Fruit fly (Drosophila melanogaster) whole organism, embryonic: ENCODE measurements around the gene Nthl1.
A peak's percentile ranks its signal among the peaks of the same experiment; 100 is the strongest.

Source experiments
- Atf-2 ChIP-seq: fragments of 200-800 bp; sonication (Bioruptor generic); optimal IDR thresholded peaks from 2 replicates; lab custom pipeline; 2016; ENCODE audit warnings: missing biosample characterization, missing genetic modification characterization
- Blimp-1 ChIP-seq: fragments of 200-800 bp; sonication (Bioruptor generic); optimal IDR thresholded peaks from 3 replicates; lab custom pipeline; 2018; ENCODE audit warnings: missing biosample characterization, missing genetic modification characterization, mild to moderate bottlenecking, moderate library complexity, missing genetic modification reagents
- CG11085 ChIP-seq: fragments of 200-800 bp; sonication (Bioruptor generic); IDR thresholded peaks from 2 replicates; pipeline ENCODE4 v1.3.6; 2022; ENCODE audit warnings: missing biosample characterization, missing genetic modification characterization
- CG11695 ChIP-seq: fragments of 200-800 bp; sonication (Bioruptor generic); IDR thresholded peaks from 3 replicates; pipeline ENCODE4 v1.3.6; 2022; ENCODE audit warnings: missing biosample characterization, missing genetic modification characterization
- CG13775 ChIP-seq: fragments of 200-800 bp; sonication (Bioruptor generic); optimal IDR thresholded peaks from 3 replicates; lab custom pipeline; 2017; ENCODE audit warnings: missing biosample characterization, mild to moderate bottlenecking, missing genetic modification characterization
- CG14710 ChIP-seq: fragments of 200-800 bp; sonication (Bioruptor generic); optimal IDR thresholded peaks from 3 replicates; lab custom pipeline; 2019; ENCODE audit warnings: missing biosample characterization, mild to moderate bottlenecking, missing genetic modification characterization, moderate library complexity
- CG15269 ChIP-seq: fragments of 200-800 bp; sonication (Bioruptor generic); optimal IDR thresholded peaks from 2 replicates; lab custom pipeline; 2018; ENCODE audit warnings: missing biosample characterization, mild to moderate bottlenecking, missing genetic modification characterization, moderate library complexity
- CG16779 ChIP-seq: fragments of 200-800 bp; sonication (Bioruptor generic); IDR thresholded peaks from 2 replicates; pipeline ENCODE4 v1.3.6; 2022; ENCODE audit warnings: missing biosample characterization, missing genetic modification characterization
- CG17328 ChIP-seq: fragments of 200-800 bp; sonication (Bioruptor generic); IDR thresholded peaks from 2 replicates; pipeline ENCODE4 v1.3.6; 2022; ENCODE audit warnings: missing biosample characterization, missing genetic modification characterization
- CG17359 ChIP-seq: fragments of 200-800 bp; sonication (Bioruptor generic); optimal IDR thresholded peaks from 3 replicates; lab custom pipeline; 2018; ENCODE audit warnings: missing biosample characterization, mild to moderate bottlenecking, missing genetic modification characterization, moderate library complexity
- CG1792 ChIP-seq: fragments of 200-800 bp; sonication (Bioruptor generic); optimal IDR thresholded peaks from 2 replicates; lab custom pipeline; 2016; ENCODE audit warnings: missing biosample characterization, missing genetic modification characterization
- CG18262 ChIP-seq: fragments of 200-800 bp; optimal IDR thresholded peaks from 3 replicates; lab custom pipeline; 2019; ENCODE audit warnings: missing biosample characterization, mild to moderate bottlenecking, missing genetic modification characterization, moderate library complexity
- CG2678 ChIP-seq: fragments of 200-800 bp; sonication (Bioruptor generic); optimal IDR thresholded peaks from 3 replicates; lab custom pipeline; 2019; ENCODE audit warnings: missing biosample characterization, mild to moderate bottlenecking, missing genetic modification characterization, moderate library complexity
- CG30403 ChIP-seq: fragments of 200-800 bp; sonication (Bioruptor generic); optimal IDR thresholded peaks from 3 replicates; lab custom pipeline; 2016; ENCODE audit warnings: missing biosample characterization, missing genetic modification characterization
- CG34422 ChIP-seq: fragments of 200-800 bp; sonication (Bioruptor generic); IDR thresholded peaks from 3 replicates; pipeline ENCODE4 v1.3.6; 2022; ENCODE audit warnings: missing biosample characterization, missing genetic modification characterization
- CG3726 ChIP-seq: fragments of 200-800 bp; sonication (Bioruptor generic); IDR thresholded peaks from 3 replicates; pipeline ENCODE4, ENCODE4 v1.3.6; 2022; ENCODE audit warnings: missing biosample characterization, missing genetic modification characterization
- CG4707 ChIP-seq: fragments of 200-800 bp; sonication (Bioruptor generic); optimal IDR thresholded peaks from 2 replicates; lab custom pipeline; 2018; ENCODE audit warnings: missing biosample characterization, mild to moderate bottlenecking, missing genetic modification characterization, moderate library complexity
- CG6689 ChIP-seq: fragments of 200-800 bp; sonication (Bioruptor generic); IDR thresholded peaks from 2 replicates; pipeline ENCODE4 v1.3.6; 2022; ENCODE audit warnings: missing biosample characterization, missing genetic modification characterization
- D19A ChIP-seq: fragments of 200-800 bp; optimal IDR thresholded peaks from 3 replicates; lab custom pipeline; 2019; ENCODE audit warnings: missing biosample characterization, mild to moderate bottlenecking, missing genetic modification characterization, moderate library complexity
- H2.0 ChIP-seq: fragments of 200-800 bp; sonication (Bioruptor generic); IDR thresholded peaks from 2 replicates; pipeline ENCODE4 v1.3.6; 2022; ENCODE audit warnings: missing biosample characterization, missing genetic modification characterization
- Hand ChIP-seq: fragments of 200-800 bp; sonication (Bioruptor generic); optimal IDR thresholded peaks from 2 replicates; lab custom pipeline; 2017; ENCODE audit warnings: mild to moderate bottlenecking, missing biosample characterization, missing genetic modification reagents, missing genetic modification characterization
- Hr51 ChIP-seq, 2 experiments: fragments of 200-800 bp; sonication (Bioruptor generic); optimal IDR thresholded peaks; 2 replicates in 1 of 2; 3 replicates in 1 of 2; lab custom pipeline; 2016 to 2018; ENCODE audit warnings: missing biosample characterization in 2 of 2, missing genetic modification characterization in 2 of 2, mild to moderate bottlenecking in 1 of 2, moderate library complexity in 1 of 2
- MBD-R2 ChIP-seq: fragments of 200-800 bp; sonication (Bioruptor generic); IDR thresholded peaks from 2 replicates; pipeline ENCODE4 v1.3.6; 2022; ENCODE audit warnings: missing biosample characterization, missing genetic modification characterization
- Meics ChIP-seq: fragments of 200-800 bp; sonication (Bioruptor generic); optimal IDR thresholded peaks from 2 replicates; lab custom pipeline; 2017; ENCODE audit warnings: missing biosample characterization, mild to moderate bottlenecking, missing genetic modification characterization
- Oaz ChIP-seq: fragments of 200-800 bp; sonication (Bioruptor generic); IDR thresholded peaks from 2 replicates; pipeline ENCODE4 v1.3.6; 2022; ENCODE audit warnings: missing biosample characterization, missing genetic modification characterization
- Oli ChIP-seq: fragments of 200-800 bp; sonication (Bioruptor generic); optimal IDR thresholded peaks from 2 replicates; lab custom pipeline; 2018; ENCODE audit warnings: missing biosample characterization, mild to moderate bottlenecking, missing genetic modification characterization, moderate library complexity
- Ptx1 ChIP-seq: fragments of 200-800 bp; sonication (Bioruptor generic); IDR thresholded peaks from 2 replicates; pipeline ENCODE4 v1.3.6; 2022; ENCODE audit warnings: missing biosample characterization, missing genetic modification characterization
- Tbp ChIP-seq: fragments of >200 bp; optimal IDR thresholded peaks from 2 replicates; lab custom pipeline; 2018; ENCODE audit warnings: missing biosample characterization, missing genetic modification characterization
- ash1 ChIP-seq: fragments of 200-800 bp; sonication (Bioruptor generic); optimal IDR thresholded peaks from 2 replicates; lab custom pipeline; 2018; ENCODE audit warnings: missing biosample characterization, mild to moderate bottlenecking, missing genetic modification characterization
- bsh ChIP-seq, 2 experiments: fragments of 200-800 bp; sonication (Bioruptor generic); optimal IDR thresholded peaks; 2 replicates each; lab custom pipeline; 2017 to 2018; ENCODE audit warnings: mild to moderate bottlenecking in 2 of 2, missing biosample characterization in 2 of 2, missing genetic modification characterization in 2 of 2, moderate library complexity in 1 of 2
- chn ChIP-seq: fragments of 200-800 bp; sonication (Bioruptor generic); optimal IDR thresholded peaks from 2 replicates; lab custom pipeline; 2016; ENCODE audit warnings: missing biosample characterization, missing genetic modification characterization
- fd96Cb ChIP-seq: fragments of 200-800 bp; sonication (Bioruptor generic); optimal IDR thresholded peaks from 2 replicates; lab custom pipeline; 2018; ENCODE audit warnings: missing biosample characterization, mild to moderate bottlenecking, missing genetic modification characterization, moderate library complexity
- gcm2 ChIP-seq: fragments of 200-800 bp; sonication (Bioruptor generic); optimal IDR thresholded peaks from 2 replicates; lab custom pipeline; 2016; ENCODE audit warnings: missing biosample characterization, missing genetic modification characterization
- gem ChIP-seq: fragments of 200-800 bp; sonication (Bioruptor generic); optimal IDR thresholded peaks from 2 replicates; lab custom pipeline; 2019; ENCODE audit warnings: missing biosample characterization, mild to moderate bottlenecking, missing genetic modification characterization, moderate library complexity
- grn ChIP-seq: fragments of 200-800 bp; sonication (Bioruptor generic); optimal IDR thresholded peaks from 3 replicates; lab custom pipeline; 2017; ENCODE audit warnings: missing biosample characterization, missing genetic modification characterization
- hkb ChIP-seq, 2 experiments: fragments of 200-800 bp in 1 of 2; fragments of >200 bp in 1 of 2; sonication (Bioruptor generic) in 1 of 2; IDR thresholded peaks in 1 of 2; optimal IDR thresholded peaks in 1 of 2; 2 replicates each; pipeline versions ENCODE4 v1.3.6 to Lab custom; 2017 to 2022; ENCODE audit warnings: missing biosample characterization in 1 of 2, missing genetic modification characterization in 1 of 2
- lmd ChIP-seq: fragments of 200-800 bp; sonication (Bioruptor generic); IDR thresholded peaks from 2 replicates; pipeline ENCODE4 v1.3.6; 2022; ENCODE audit warnings: missing biosample characterization, missing genetic modification characterization
- pan ChIP-seq, 4 experiments: fragments of >200 bp in 3 of 4; fragments of 200-800 bp in 1 of 4; sonication (Bioruptor generic) in 1 of 4; optimal IDR thresholded peaks in 3 of 4; IDR thresholded peaks in 1 of 4; 2 replicates each; pipeline versions ENCODE4 v1.3.6 to Lab custom; 2017 to 2022; ENCODE audit warnings: missing biosample characterization in 2 of 4, missing genetic modification characterization in 2 of 4, mixed read lengths in 1 of 4
- ranshi ChIP-seq: fragments of 200-800 bp; sonication (Bioruptor generic); IDR thresholded peaks from 2 replicates; pipeline ENCODE4 v1.3.6; 2022; ENCODE audit warnings: missing biosample characterization, missing genetic modification characterization
- run ChIP-seq: fragments of 200-800 bp; sonication (Bioruptor generic); optimal IDR thresholded peaks from 3 replicates; lab custom pipeline; 2018; ENCODE audit warnings: missing biosample characterization, mild to moderate bottlenecking, missing genetic modification characterization
- sens ChIP-seq: fragments of 200-800 bp; sonication (Bioruptor generic); peaks from one replicate; lab custom pipeline; 2016; ENCODE audit warnings: missing biosample characterization, missing genetic modification characterization
- ssp ChIP-seq: fragments of 200-800 bp; sonication (Bioruptor generic); IDR thresholded peaks from 2 replicates; pipeline ENCODE4 v1.3.6; 2022; ENCODE audit warnings: missing biosample characterization, missing genetic modification characterization
- tgo ChIP-seq: fragments of 200-800 bp; sonication (Bioruptor generic); IDR thresholded peaks from 3 replicates; pipeline ENCODE4 v1.3.6; 2022; ENCODE audit warnings: missing biosample characterization, missing genetic modification characterization
- tio ChIP-seq: fragments of 200-800 bp; sonication (Bioruptor generic); optimal IDR thresholded peaks from 2 replicates; lab custom pipeline; 2017; ENCODE audit warnings: missing biosample characterization, missing genetic modification characterization, inconsistent platforms
- toy ChIP-seq: fragments of 200-800 bp; sonication (Bioruptor generic); IDR thresholded peaks from 2 replicates; pipeline ENCODE4 v1.3.6; 2022; ENCODE audit warnings: missing biosample characterization, missing genetic modification characterization
- unpg ChIP-seq: fragments of 200-800 bp; sonication (Bioruptor generic); optimal IDR thresholded peaks from 3 replicates; lab custom pipeline; 2018; ENCODE audit warnings: missing biosample characterization, mild to moderate bottlenecking, missing genetic modification characterization, moderate library complexity
- vvl ChIP-seq: fragments of 200-800 bp; sonication (Bioruptor generic); IDR thresholded peaks from 2 replicates; pipeline ENCODE4 v1.3.6; 2022; ENCODE audit warnings: missing biosample characterization, missing genetic modification characterization
- zen2 ChIP-seq: fragments of 200-800 bp; sonication (Bioruptor generic); IDR thresholded peaks from 3 replicates; pipeline ENCODE4 v1.3.6; 2022; ENCODE audit warnings: missing biosample characterization, missing genetic modification characterization; ENCODE audit not compliant: partially characterized antibody
- zfh1 ChIP-seq: fragments of 200-800 bp; sonication (Bioruptor generic); IDR thresholded peaks from 3 replicates; pipeline ENCODE4 v1.3.6; 2022; ENCODE audit warnings: missing biosample characterization, missing genetic modification characterization

The Nthl1 gene

DNA sequence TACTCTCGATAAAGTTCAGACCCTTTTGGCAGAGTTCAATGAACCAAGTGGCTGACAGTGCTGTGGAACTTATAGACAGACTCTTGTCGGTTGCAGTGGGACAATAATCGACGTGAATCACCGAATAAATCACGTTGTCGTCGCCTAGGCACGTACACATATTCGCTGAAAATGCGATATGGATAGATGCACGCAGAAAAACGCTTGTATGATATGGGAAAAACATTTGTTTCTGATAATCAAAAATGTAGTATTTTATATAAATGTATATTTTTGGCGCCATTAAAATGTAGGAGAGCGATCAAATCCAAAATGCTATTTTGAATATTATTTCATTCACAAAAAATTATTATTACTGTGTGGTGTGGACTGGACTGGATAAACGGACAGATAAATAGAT is 12.4 kb downstream of the Nthl1 start (continued):
- TF ChIP-seq tio (GFP tag; lab: Kevin White, UChicago) (peak; percentile 47), Blimp-1 (GFP tag; lab: Kevin White, UChicago) (peak; percentile 58), Ptx1 (GFP tag; lab: Robert Waterston, UW) (peak; percentile 68), Tbp (GFP tag; lab: Kevin White, UChicago) (no peak), Oli (peak; percentile 39), CG6689 (GFP tag; lab: Robert Waterston, UW) (peak; percentile 52; the same call in 1 of the 2 replicates), H2.0 (GFP tag; lab: Robert Waterston, UW) (peak; percentile 34; the same call in 1 of the 2 replicates), CG16779 (GFP tag; lab: Robert Waterston, UW) (no peak), sens (GFP tag; lab: Kevin White, UChicago) (peak; percentile 90), Oaz (GFP tag; lab: Robert Waterston, UW) (0 out of 2 replicates have a peak, but pooled peaks have one; percentile 10), gcm2 (GFP tag; lab: Kevin White, UChicago) (peak; percentile 11), CG1792 (GFP tag; lab: Kevin White, UChicago) (no peak), gem (tag; lab: Kevin White, UChicago) (peak; percentile 69), D19A (peak; percentile 27), grn (GFP tag; lab: Kevin White, UChicago) (no peak), CG17359 (tag; lab: Kevin White, UChicago) (peak; percentile 25), CG2678 (tag; lab: Kevin White, UChicago) (peak; percentile 41), zfh1 (peak; percentile 51; the same call in 1 of the 3 replicates), Hr51 (GFP tag; optimal IDR thresholded peaks at IDR 0.05; lab: Kevin White, UChicago) (peak in 1 of 2 experiments; percentile 65), tgo (GFP tag; lab: Robert Waterston, UW) (peak; percentile 58; the same call in 2 of the 3 replicates), CG14710 (peak; percentile 5), chn (GFP tag; lab: Kevin White, UChicago) (no peak), CG13775 (GFP tag; lab: Kevin White, UChicago) (peak; percentile 26), fd96Cb (tag; lab: Kevin White, UChicago) (peak; percentile 37), ranshi (GFP tag; lab: Robert Waterston, UW) (0 out of 2 replicates have a peak, but pooled peaks have one; percentile 31), CG17328 (GFP tag; lab: Robert Waterston, UW) (no peak), lmd (GFP tag; lab: Robert Waterston, UW) (peak; percentile 33; the same call in 1 of the 2 replicates), MBD-R2 (GFP tag; lab: Robert Waterston, UW) (peak; percentile 16; the same call in 1 of the 2 replicates), bsh (GFP tag; optimal IDR thresholded peaks at IDR 0.05; lab: Kevin White, UChicago) (peak in 1 of 2 experiments; percentile 61), CG18262 (tag; lab: Kevin White, UChicago) (peak; percentile 36), CG34422 (GFP tag; lab: Robert Waterston, UW) (peak; percentile 19; the same call in 1 of the 3 replicates), CG11085 (GFP tag; lab: Robert Waterston, UW) (no peak), ash1 (GFP tag; lab: Kevin White, UChicago) (no peak), vvl (GFP tag; lab: Robert Waterston, UW) (peak; percentile 60), Meics (GFP tag; lab: Kevin White, UChicago) (peak; percentile 20), CG3726 (GFP tag; lab: Robert Waterston, UW) (0 out of 3 replicates have a peak, but pooled peaks have one; percentile 26), CG4707 (no peak), CG15269 (tag; lab: Kevin White, UChicago) (peak; percentile 30), Hand (GFP tag; lab: Kevin White, UChicago) (no peak), zen2 (GFP tag; lab: Robert Waterston, UW) (no peak), ssp (GFP tag; lab: Robert Waterston, UW) (0 out of 2 replicates have a peak, but pooled peaks have one; percentile 10), CG30403 (peak; percentile 41), unpg (GFP tag; lab: Kevin White, UChicago) (peak; percentile 53), hkb (optimal IDR thresholded peaks at IDR 0.05; lab: Kevin White, UChicago) (no peak), hkb (GFP tag; IDR thresholded peaks at IDR 0.05; lab: Robert Waterston, UW) (peak; percentile 51; the same call in 1 of the 2 replicates), CG11695 (peak; percentile 44; the same call in 1 of the 3 replicates), toy (GFP tag; lab: Robert Waterston, UW) (no peak), run (no peak), pan (optimal IDR thresholded peaks at IDR 0.05; lab: Kevin White, UChicago) (no peak), pan (GFP tag; optimal IDR thresholded peaks at IDR 0.05 in 1 of 2, IDR thresholded peaks at IDR 0.05 in 1 of 2) (peak in 1 of 2 experiments; percentile 67), Atf-2 (GFP tag; lab: Kevin White, UChicago) (no peak)
